Fruit fly (Drosophila melanogaster): ENCODE results near the gene CG10581.

Gene CG10581

dm6 chr3L:21056792-21057567 is 23.0 kb upstream of the CG10581 start:
- TF ChIP-seq CG7101 (tag; optimal IDR thresholded peaks at IDR 0.05) (peak; percentile 24), Clk (GFP tag; optimal IDR thresholded peaks at IDR 0.05) (no peak), CG1620 (GFP tag; optimal IDR thresholded peaks at IDR 0.05) (no peak), ovo (GFP tag; optimal IDR thresholded peaks at IDR 0.05) (no peak), CG11617 (GFP tag; optimal IDR thresholded peaks at IDR 0.05) (peak; percentile 31), Mnt (GFP tag; optimal IDR thresholded peaks at IDR 0.05) (no peak), Crg-1 (GFP tag; optimal IDR thresholded peaks at IDR 0.05) (no peak), pad (GFP tag; optimal IDR thresholded peaks at IDR 0.05) (no peak), CG5204 (GFP tag; optimal IDR thresholded peaks at IDR 0.05) (peak; percentile 61), CG33017 (tag; optimal IDR thresholded peaks at IDR 0.05) (no peak), CG7045 (GFP tag; optimal IDR thresholded peaks at IDR 0.05) (peak; percentile 1), CG14711 (tag; optimal IDR thresholded peaks at IDR 0.05) (no peak), cnc (optimal IDR thresholded peaks at IDR 0.05) (no peak), CG12768 (GFP tag; optimal IDR thresholded peaks at IDR 0.05) (no peak), cic (GFP tag; optimal IDR thresholded peaks at IDR 0.05) (peak; percentile 9), tj (GFP tag; optimal IDR thresholded peaks at IDR 0.05) (no peak), kay (GFP tag; ENCODE audit: borderline replicate concordance) (peak; percentile 58), Hr96 (GFP tag; optimal IDR thresholded peaks at IDR 0.05) (no peak), toe (GFP tag; optimal IDR thresholded peaks at IDR 0.05) (peak; percentile 21), bab1 (GFP tag; optimal IDR thresholded peaks at IDR 0.05) (peak; percentile 25)

- TF ChIP-seq CG7045 (GFP tag; optimal IDR thresholded peaks at IDR 0.05), result no peak
- peak; percentile 87 for TF ChIP-seq kay (GFP tag; ENCODE audit: borderline replicate concordance)
These were observed 22.3 kb upstream of the CG10581 start for dm6 chr3L:21056290-21056689.

dm6 chr3L:21055839-21056238 is 21.8 kb upstream of the CG10581 start:
- peak; percentile 59 for TF ChIP-seq CG12768 (GFP tag; optimal IDR thresholded peaks at IDR 0.05)
- no peak for TF ChIP-seq tj (GFP tag; optimal IDR thresholded peaks at IDR 0.05)

dm6 chr3L:21054894-21055270 is 20.9 kb upstream of the CG10581 start:
- no peak for TF ChIP-seq kay (GFP tag; ENCODE audit: borderline replicate concordance)
- TF ChIP-seq CG11617 (GFP tag; optimal IDR thresholded peaks at IDR 0.05), result no peak
- no peak for TF ChIP-seq CG33017 (tag; optimal IDR thresholded peaks at IDR 0.05)
- no peak for TF ChIP-seq CG5204 (GFP tag; optimal IDR thresholded peaks at IDR 0.05)
- no peak for TF ChIP-seq cnc (optimal IDR thresholded peaks at IDR 0.05)
- no peak for TF ChIP-seq CG7045 (GFP tag; optimal IDR thresholded peaks at IDR 0.05)
- no peak for TF ChIP-seq tj (GFP tag; optimal IDR thresholded peaks at IDR 0.05)
- TF ChIP-seq Mnt (GFP tag; optimal IDR thresholded peaks at IDR 0.05), result no peak
- no peak for TF ChIP-seq CG1620 (GFP tag; optimal IDR thresholded peaks at IDR 0.05)
- TF ChIP-seq bab1 (GFP tag; optimal IDR thresholded peaks at IDR 0.05), result no peak
- no peak for TF ChIP-seq pad (GFP tag; optimal IDR thresholded peaks at IDR 0.05)
- no peak for TF ChIP-seq Hr96 (GFP tag; optimal IDR thresholded peaks at IDR 0.05)
- no peak for TF ChIP-seq Crg-1 (GFP tag; optimal IDR thresholded peaks at IDR 0.05)
- TF ChIP-seq CG12768 (GFP tag; optimal IDR thresholded peaks at IDR 0.05), result no peak
- no peak for TF ChIP-seq Clk (GFP tag; optimal IDR thresholded peaks at IDR 0.05)

dm6 chr3L:21054188-21054893 is 20.3 kb upstream of the CG10581 start:
- TF ChIP-seq CG7101 (tag; optimal IDR thresholded peaks at IDR 0.05) (no peak), CG11617 (GFP tag; optimal IDR thresholded peaks at IDR 0.05) (no peak), bab1 (GFP tag; optimal IDR thresholded peaks at IDR 0.05) (no peak), CG5204 (GFP tag; optimal IDR thresholded peaks at IDR 0.05) (no peak)

- TF ChIP-seq kay (GFP tag; ENCODE audit: borderline replicate concordance) (peak; percentile 48), Mnt (GFP tag; optimal IDR thresholded peaks at IDR 0.05) (no peak)
These were observed 19.8 kb upstream of the CG10581 start for dm6 chr3L:21053763-21054162.

- TF ChIP-seq tj (GFP tag; optimal IDR thresholded peaks at IDR 0.05) (no peak), Clk (GFP tag; optimal IDR thresholded peaks at IDR 0.05) (no peak), CG11617 (GFP tag; optimal IDR thresholded peaks at IDR 0.05) (no peak), CG14711 (tag; optimal IDR thresholded peaks at IDR 0.05) (no peak), Crg-1 (GFP tag; optimal IDR thresholded peaks at IDR 0.05) (no peak), toe (GFP tag; optimal IDR thresholded peaks at IDR 0.05) (no peak), bab1 (GFP tag; optimal IDR thresholded peaks at IDR 0.05) (no peak), ovo (GFP tag; optimal IDR thresholded peaks at IDR 0.05) (no peak), cnc (optimal IDR thresholded peaks at IDR 0.05) (no peak), CG12768 (GFP tag; optimal IDR thresholded peaks at IDR 0.05) (no peak), CG7101 (tag; optimal IDR thresholded peaks at IDR 0.05) (no peak), CG1620 (GFP tag; optimal IDR thresholded peaks at IDR 0.05) (no peak), CG33017 (tag; optimal IDR thresholded peaks at IDR 0.05) (no peak), pad (GFP tag; optimal IDR thresholded peaks at IDR 0.05) (no peak), CG7045 (GFP tag; optimal IDR thresholded peaks at IDR 0.05) (no peak), kay (GFP tag; ENCODE audit: borderline replicate concordance) (no peak), Mnt (GFP tag; optimal IDR thresholded peaks at IDR 0.05) (no peak), Hr96 (GFP tag; optimal IDR thresholded peaks at IDR 0.05) (no peak)
These were observed 18.4 kb upstream of the CG10581 start for dm6 chr3L:21052191-21052951.
